Worm (Caenorhabditis elegans) whole organism, L1 larva: ENCODE measurements around the gene clec-126.

Experiments used
- Y116A8C.19 ChIP-seq: sonication (generic microtip); optimal IDR thresholded peaks from 2 replicates; lab custom pipeline; 2016; ENCODE audit warnings: missing compliant biosample characterization, missing genetic modification characterization, borderline replicate concordance
- aha-1 ChIP-seq: fragments of 150-350 bp; optimal IDR thresholded peaks from 2 replicates; lab custom pipeline; 2014; ENCODE audit warnings: missing biosample characterization, missing genetic modification characterization
- alr-1 ChIP-seq: fragments of 200-800 bp; sonication (Bioruptor generic); optimal IDR thresholded peaks from 2 replicates; lab custom pipeline; 2018; ENCODE audit warnings: borderline replicate concordance, mild to moderate bottlenecking, missing genetic modification characterization, missing compliant biosample characterization
- blmp-1 ChIP-seq: fragments of 150-350 bp; optimal IDR thresholded peaks from 2 replicates; lab custom pipeline; 2014; ENCODE audit warnings: missing biosample characterization, missing genetic modification characterization
- ceh-63 ChIP-seq: fragments of 200-800 bp; sonication (Bioruptor generic); optimal IDR thresholded peaks from 2 replicates; lab custom pipeline; 2018; ENCODE audit warnings: mild to moderate bottlenecking, missing genetic modification characterization, missing compliant biosample characterization
- ceh-82 ChIP-seq, 3 experiments: fragments of 150-350 bp in 1 of 3; sonication (generic microtip) in 2 of 3; optimal IDR thresholded peaks; 2 replicates each; lab custom pipeline; 2014 to 2017; ENCODE audit warnings: missing biosample characterization in 3 of 3, missing genetic modification characterization in 3 of 3
- ceh-88 ChIP-seq: fragments of 200-800 bp; sonication (Bioruptor generic); IDR thresholded peaks from 2 replicates; pipeline ENCODE4 v1.3.6; 2022; ENCODE audit warnings: missing genetic modification characterization, missing compliant biosample characterization
- ceh-90 ChIP-seq: sonication (generic microtip); optimal IDR thresholded peaks from 2 replicates; lab custom pipeline; 2016; ENCODE audit warnings: missing genetic modification characterization, missing compliant biosample characterization
- ces-1 ChIP-seq: fragments of 150-350 bp; optimal IDR thresholded peaks from 2 replicates; lab custom pipeline; 2014; ENCODE audit warnings: missing biosample characterization, missing genetic modification reagents, missing genetic modification characterization
- dpl-1 ChIP-seq, 3 experiments: fragments of 150-350 bp in 2 of 3; sonication (generic microtip) in 1 of 3; optimal IDR thresholded peaks; 2 replicates each; lab custom pipeline; 2014 to 2017; ENCODE audit warnings: missing biosample characterization in 3 of 3, missing genetic modification characterization in 3 of 3, missing genetic modification reagents in 3 of 3
- egl-27 ChIP-seq, 2 experiments: fragments of 150-350 bp in 1 of 2; sonication (generic microtip); optimal IDR thresholded peaks; 3 replicates each; lab custom pipeline; 2017 to 2018; ENCODE audit warnings: missing biosample characterization in 2 of 2, missing genetic modification characterization in 2 of 2, missing genetic modification reagents in 2 of 2
- elt-2 ChIP-seq: sonication (generic microtip); optimal IDR thresholded peaks from 2 replicates; lab custom pipeline; 2016; ENCODE audit warnings: missing genetic modification characterization, mild to moderate bottlenecking, inconsistent platforms, missing compliant biosample characterization, missing genetic modification reagents
- ets-5 ChIP-seq: fragments of 200-800 bp; sonication (Bioruptor generic); IDR thresholded peaks from 2 replicates; pipeline ENCODE4 v1.3.6; 2022; ENCODE audit warnings: missing genetic modification characterization, missing compliant biosample characterization
- fkh-10 ChIP-seq: sonication (generic microtip); optimal IDR thresholded peaks from 2 replicates; lab custom pipeline; 2017; ENCODE audit warnings: missing biosample characterization, missing genetic modification reagents, missing genetic modification characterization
- fkh-4 ChIP-seq: sonication (generic microtip); optimal IDR thresholded peaks from 2 replicates; lab custom pipeline; 2016; ENCODE audit warnings: missing compliant biosample characterization, missing genetic modification characterization, borderline replicate concordance
- fkh-8 ChIP-seq: sonication (generic microtip); optimal IDR thresholded peaks from 2 replicates; lab custom pipeline; 2016; ENCODE audit warnings: mild to moderate bottlenecking, missing genetic modification characterization, missing compliant biosample characterization
- fos-1 ChIP-seq: fragments of 150-350 bp; optimal IDR thresholded peaks from 2 replicates; lab custom pipeline; 2014; ENCODE audit warnings: missing biosample characterization, missing genetic modification characterization
- hlh-17 ChIP-seq: fragments of 200-800 bp; sonication (Bioruptor generic); optimal IDR thresholded peaks from 2 replicates; lab custom pipeline; 2018; ENCODE audit warnings: missing genetic modification characterization, mild to moderate bottlenecking, missing compliant biosample characterization, moderate library complexity, borderline replicate concordance
- hpl-2 ChIP-seq: fragments of 150-350 bp; optimal IDR thresholded peaks from 2 replicates; lab custom pipeline; 2014; ENCODE audit warnings: missing biosample characterization, missing genetic modification reagents, missing genetic modification characterization
- isw-1 ChIP-seq: fragments of 200-800 bp; sonication (Bioruptor generic); IDR thresholded peaks from 2 replicates; pipeline ENCODE4 v1.3.6; 2022; ENCODE audit warnings: missing genetic modification characterization, missing compliant biosample characterization
- jun-1 ChIP-seq: fragments of 150-350 bp; optimal IDR thresholded peaks from 2 replicates; lab custom pipeline; 2014; ENCODE audit warnings: missing biosample characterization, missing genetic modification reagents, missing genetic modification characterization
- lin-13 ChIP-seq: fragments of 150-350 bp; optimal IDR thresholded peaks from 2 replicates; lab custom pipeline; 2014; ENCODE audit warnings: missing biosample characterization, missing genetic modification reagents, missing genetic modification characterization
- lin-15B ChIP-seq: fragments of 150-350 bp; sonication (generic microtip); optimal IDR thresholded peaks from 3 replicates; lab custom pipeline; 2014; ENCODE audit warnings: missing biosample characterization, missing genetic modification characterization
- lin-35 ChIP-seq, 2 experiments: fragments of 150-350 bp; optimal IDR thresholded peaks; 2 replicates each; lab custom pipeline; 2014; ENCODE audit warnings: missing biosample characterization in 2 of 2, missing genetic modification characterization in 2 of 2, missing genetic modification reagents in 2 of 2
- lsy-2 ChIP-seq, 2 experiments: fragments of 150-350 bp; optimal IDR thresholded peaks; 2 replicates each; lab custom pipeline; 2014; ENCODE audit warnings: missing biosample characterization in 2 of 2, missing genetic modification characterization in 2 of 2
- mab-9 ChIP-seq: fragments of 200-800 bp; sonication (Bioruptor generic); IDR thresholded peaks from 2 replicates; pipeline ENCODE4 v1.3.6; 2022; ENCODE audit warnings: missing genetic modification reagents, missing genetic modification characterization, missing compliant biosample characterization
- mdl-1 ChIP-seq, 2 experiments: fragments of 150-350 bp; optimal IDR thresholded peaks; 2 replicates each; lab custom pipeline; 2014 to 2017; ENCODE audit warnings: missing biosample characterization in 2 of 2, missing genetic modification characterization in 2 of 2, inconsistent platforms in 1 of 2
- mep-1 ChIP-seq: fragments of 150-350 bp; optimal IDR thresholded peaks from 2 replicates; lab custom pipeline; 2014; ENCODE audit warnings: missing biosample characterization, missing genetic modification characterization
- nhr-11 ChIP-seq: fragments of 150-350 bp; optimal IDR thresholded peaks from 2 replicates; lab custom pipeline; 2014; ENCODE audit warnings: missing biosample characterization, missing genetic modification characterization
- nhr-20 ChIP-seq: sonication (generic microtip); optimal IDR thresholded peaks from 2 replicates; lab custom pipeline; 2016; ENCODE audit warnings: mild to moderate bottlenecking, missing genetic modification characterization, missing compliant biosample characterization
- nhr-28 ChIP-seq: fragments of 150-350 bp; optimal IDR thresholded peaks from 2 replicates; lab custom pipeline; 2014; ENCODE audit warnings: missing biosample characterization, missing genetic modification characterization
- nhr-71 ChIP-seq: sonication (generic microtip); optimal IDR thresholded peaks from 2 replicates; lab custom pipeline; 2016; ENCODE audit warnings: mild to moderate bottlenecking, missing genetic modification characterization, moderate library complexity, missing compliant biosample characterization
- nhr-77 ChIP-seq: fragments of 150-350 bp; optimal IDR thresholded peaks from 2 replicates; lab custom pipeline; 2014; ENCODE audit warnings: missing biosample characterization, missing genetic modification characterization
- nhr-84 ChIP-seq: sonication (generic microtip); optimal IDR thresholded peaks from 2 replicates; lab custom pipeline; 2017; ENCODE audit warnings: missing biosample characterization, missing genetic modification characterization
- nhr-85 ChIP-seq: sonication (generic microtip); peaks from one replicate; lab custom pipeline; 2016; ENCODE audit warnings: missing genetic modification characterization, inconsistent platforms, missing compliant biosample characterization
- nhr-90 ChIP-seq: sonication (generic microtip); optimal IDR thresholded peaks from 2 replicates; lab custom pipeline; 2016; ENCODE audit warnings: mild to moderate bottlenecking, missing genetic modification characterization, missing compliant biosample characterization; ENCODE audit not compliant: poor library complexity
- pax-3 ChIP-seq: fragments of 200-800 bp; sonication (Bioruptor generic); optimal IDR thresholded peaks from 2 replicates; lab custom pipeline; 2018; ENCODE audit warnings: mild to moderate bottlenecking, missing genetic modification characterization, moderate library complexity, missing compliant biosample characterization
- pqm-1 ChIP-seq: sonication (generic microtip); optimal IDR thresholded peaks from 3 replicates; lab custom pipeline; 2017; ENCODE audit warnings: missing biosample characterization, missing genetic modification characterization
- rnt-1 ChIP-seq: sonication (generic microtip); optimal IDR thresholded peaks from 2 replicates; lab custom pipeline; 2016; ENCODE audit warnings: mild to moderate bottlenecking, missing genetic modification characterization, moderate library complexity, missing compliant biosample characterization
- skn-1 ChIP-seq: fragments of 150-350 bp; optimal IDR thresholded peaks from 2 replicates; lab custom pipeline; 2014; ENCODE audit warnings: missing biosample characterization, missing genetic modification characterization
- sup-37 ChIP-seq: fragments of 200-800 bp; sonication (Bioruptor generic); optimal IDR thresholded peaks from 2 replicates; lab custom pipeline; 2018; ENCODE audit warnings: mild to moderate bottlenecking, missing genetic modification characterization, missing compliant biosample characterization
- swsn-7 ChIP-seq: sonication (generic microtip); optimal IDR thresholded peaks from 2 replicates; lab custom pipeline; 2016; ENCODE audit warnings: missing genetic modification characterization, missing compliant biosample characterization
- tlp-1 ChIP-seq: fragments of 150-350 bp; optimal IDR thresholded peaks from 2 replicates; lab custom pipeline; 2014; ENCODE audit warnings: missing biosample characterization, missing genetic modification characterization
- unc-130 ChIP-seq: fragments of 150-350 bp; optimal IDR thresholded peaks from 2 replicates; lab custom pipeline; 2017; ENCODE audit warnings: missing biosample characterization, missing genetic modification characterization, inconsistent platforms
- unc-62 ChIP-seq: fragments of 150-350 bp; optimal IDR thresholded peaks from 2 replicates; lab custom pipeline; 2014; ENCODE audit warnings: missing biosample characterization, missing genetic modification reagents, missing genetic modification characterization
- unc-86 ChIP-seq: sonication (generic microtip); optimal IDR thresholded peaks from 2 replicates; lab custom pipeline; 2016; ENCODE audit warnings: missing genetic modification characterization, missing compliant biosample characterization
- unc-98 ChIP-seq: fragments of 200-800 bp; sonication (Bioruptor generic); IDR thresholded peaks from 2 replicates; pipeline ENCODE4 v1.3.6; 2022; ENCODE audit warnings: missing genetic modification characterization, missing compliant biosample characterization
- vab-15 ChIP-seq: sonication (generic microtip); optimal IDR thresholded peaks from 2 replicates; lab custom pipeline; 2017; ENCODE audit warnings: missing genotype, mild to moderate bottlenecking, missing genetic modification characterization, missing compliant biosample characterization
- xbp-1 ChIP-seq: sonication (generic microtip); optimal IDR thresholded peaks from 2 replicates; lab custom pipeline; 2016; ENCODE audit warnings: missing genetic modification characterization, missing compliant biosample characterization
- ztf-11 ChIP-seq, 2 experiments: sonication (generic microtip); optimal IDR thresholded peaks; 2 replicates each; lab custom pipeline; 2016 to 2017; ENCODE audit warnings: missing genetic modification characterization in 2 of 2, missing biosample characterization in 1 of 2, missing compliant biosample characterization in 1 of 2
- ztf-4 ChIP-seq: fragments of 150-350 bp; optimal IDR thresholded peaks from 2 replicates; lab custom pipeline; 2014; ENCODE audit warnings: missing biosample characterization, missing genetic modification characterization

The clec-126 gene

DNA sequence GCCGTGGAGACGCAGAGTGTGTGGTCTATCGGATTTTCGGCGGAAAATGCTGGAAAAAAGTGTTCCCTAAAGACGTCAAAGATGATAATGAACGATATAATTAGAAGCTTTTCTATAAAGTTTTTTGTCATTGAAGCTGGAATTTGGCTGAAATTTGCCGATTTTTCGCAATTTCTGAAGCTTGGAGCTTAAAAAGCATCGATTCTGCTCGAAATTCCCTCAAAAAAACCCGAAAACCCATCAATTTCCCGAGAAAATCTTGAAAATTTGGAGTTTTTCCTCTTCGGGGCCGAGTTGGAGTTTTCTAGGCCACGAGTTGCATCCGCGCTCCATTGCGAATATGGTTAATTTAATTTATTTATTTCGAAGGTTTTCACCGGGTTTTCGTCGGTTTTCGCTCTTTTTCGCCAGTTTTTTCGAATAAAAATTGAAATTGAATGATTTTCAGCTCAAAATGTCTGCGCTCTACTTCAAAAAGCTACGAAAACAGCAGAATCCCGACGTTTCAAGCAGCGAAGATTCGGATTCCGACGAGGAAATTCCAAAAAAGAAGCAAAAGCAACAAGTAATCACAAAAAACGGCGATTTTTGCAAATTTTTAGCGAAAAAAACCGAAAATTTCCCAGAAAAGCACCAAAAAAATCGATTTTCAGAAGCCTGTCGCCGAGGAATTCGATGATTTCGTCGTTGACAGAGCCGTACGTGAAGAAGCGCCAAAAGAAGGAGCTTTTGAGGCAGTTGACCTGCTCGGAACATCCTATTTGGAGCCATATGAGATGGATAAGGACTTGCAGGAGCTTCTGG, 16.6 kb upstream of the clec-126 start, which contains the start of the genes col-71 and Y49F6B.2:
Gene col-71, minus strand, starts transcription at position 51 of the 804 bp plus-strand sequence.
Gene Y49F6B.2, plus strand, starts transcription at position 449 of the 804 bp plus-strand sequence.
- TF ChIP-seq nhr-85 (tag; lab: Kevin White, UChicago) (peak; percentile 91), swsn-7 (tag; lab: Kevin White, UChicago) (peak; percentile 81), jun-1 (tag; lab: Kevin White, UChicago) (peak; percentile 31), pax-3 (tag; lab: Kevin White, UChicago) (peak; percentile 81), dpl-1 (GFP tag; optimal IDR thresholded peaks at IDR 0.05; lab: Kevin White, UChicago) (peak; percentile 65 to 79 (median 74)), alr-1 (tag; lab: Kevin White, UChicago) (no peak), elt-2 (peak; percentile 68), ceh-88 (GFP tag; lab: Robert Waterston, UW) (peak; percentile 41; the same call in 1 of the 2 replicates), blmp-1 (tag; lab: Kevin White, UChicago) (peak; percentile 57), ces-1 (peak; percentile 85), nhr-84 (tag; lab: Kevin White, UChicago) (no peak), ztf-4 (tag; lab: Kevin White, UChicago) (no peak), ceh-63 (no peak), xbp-1 (tag; lab: Kevin White, UChicago) (peak; percentile 87), nhr-90 (peak; percentile 89), mep-1 (tag; lab: Kevin White, UChicago) (peak; percentile 85), mdl-1 (tag; optimal IDR thresholded peaks at IDR 0.05; lab: Kevin White, UChicago) (peak in 1 of 2 experiments; percentile 53), lin-35 (GFP tag; optimal IDR thresholded peaks at IDR 0.05; lab: Kevin White, UChicago) (peak; percentile 71 to 74), nhr-11 (tag; lab: Kevin White, UChicago) (peak; percentile 22), ztf-11 (tag; optimal IDR thresholded peaks at IDR 0.05; lab: Kevin White, UChicago) (peak in 1 of 2 experiments; percentile 90), nhr-71 (tag; lab: Kevin White, UChicago) (peak; percentile 87), skn-1 (tag; lab: Kevin White, UChicago) (peak; percentile 65), lsy-2 (tag; optimal IDR thresholded peaks at IDR 0.05; lab: Kevin White, UChicago) (peak; percentile 84 to 85), lin-15B (tag; lab: Kevin White, UChicago) (peak; percentile 90), fos-1 (peak; percentile 64), hpl-2 (GFP tag; lab: Kevin White, UChicago) (no peak), rnt-1 (peak; percentile 98), ceh-82 (tag; optimal IDR thresholded peaks at IDR 0.05; lab: Kevin White, UChicago) (peak; percentile 76 to 82 (median 78)), mab-9 (GFP tag; lab: Robert Waterston, UW) (peak; percentile 86), Y116A8C.19 (tag; lab: Kevin White, UChicago) (peak; percentile 32), fkh-10 (GFP tag; lab: Kevin White, UChicago) (peak; percentile 74), isw-1 (peak; percentile 74), pqm-1 (tag; lab: Kevin White, UChicago) (no peak), hlh-17 (GFP tag; lab: Kevin White, UChicago) (no peak), ets-5 (GFP tag; lab: Robert Waterston, UW) (no peak), lin-13 (GFP tag; lab: Kevin White, UChicago) (peak; percentile 80), fkh-8 (tag; lab: Kevin White, UChicago) (peak; percentile 86), nhr-77 (tag; lab: Kevin White, UChicago) (peak; percentile 11), ceh-90 (peak; percentile 91), unc-62 (no peak), unc-98 (GFP tag; lab: Robert Waterston, UW) (peak; percentile 80), tlp-1 (tag; lab: Kevin White, UChicago) (no peak), unc-86 (peak; percentile 75), nhr-28 (tag; lab: Kevin White, UChicago) (no peak), vab-15 (tag; lab: Kevin White, UChicago) (peak; percentile 47), unc-130 (peak; percentile 24), nhr-20 (peak; percentile 76), fkh-4 (tag; lab: Kevin White, UChicago) (peak; percentile 95), aha-1 (tag; lab: Kevin White, UChicago) (no peak), egl-27 (tag; optimal IDR thresholded peaks at IDR 0.05; lab: Kevin White, UChicago) (no peak), sup-37 (no peak)
